Worm (Caenorhabditis elegans): Measurements from ENCODE around the gene T16G12.6.

DNA sequence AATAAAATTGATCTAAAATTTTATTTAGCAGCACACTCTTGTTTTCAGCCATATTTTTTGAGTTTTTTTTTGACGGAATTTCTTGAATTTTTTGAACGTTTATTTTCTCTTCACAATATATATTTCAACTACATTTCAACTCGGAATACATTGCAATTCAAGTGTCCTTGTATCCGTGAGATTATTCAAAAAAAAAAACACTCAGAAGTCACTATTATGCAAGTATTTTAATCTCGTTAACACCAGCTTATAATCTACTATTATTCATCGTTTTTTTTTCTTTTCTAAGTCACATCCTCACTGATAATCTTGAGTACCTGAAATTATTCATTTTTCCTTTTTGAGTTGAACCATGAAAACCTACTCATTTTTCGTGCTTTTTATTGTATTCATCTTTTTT is 45.9 kb upstream of the T16G12.6 start, which contains the start of gene ins-21:
- no peak for TF ChIP-seq unc-130 (GFP tag; optimal IDR thresholded peaks at IDR 0.05)
- TF ChIP-seq pha-4 (tag; optimal IDR thresholded peaks at IDR 0.05) = no peak
- TF ChIP-seq F52B5.7 (tag; optimal IDR thresholded peaks at IDR 0.05) = no peak
- TF ChIP-seq hmg-1.2 (GFP tag; IDR thresholded peaks at IDR 0.05) = no peak
- TF ChIP-seq athp-1 (tag; optimal IDR thresholded peaks at IDR 0.05) = no peak
- TF ChIP-seq unc-62 (GFP tag; optimal IDR thresholded peaks at IDR 0.05) = no peak
- TF ChIP-seq ama-1 (optimal IDR thresholded peaks at IDR 0.05) = no peak
- no peak for TF ChIP-seq ama-1 (GFP tag; optimal IDR thresholded peaks at IDR 0.05)
- no peak for TF ChIP-seq nhr-80 (tag; optimal IDR thresholded peaks at IDR 0.05)
